ENCODE assay signal across 4 worm cellular contexts in genomic region chrV:13808462-13808867, ce11.
TF ChIP-seq lines count a peak whose summit lies in the region.

No protein-coding gene starts in this region.

TF ChIP-seq in whole organism, L2 larva, 48 proteins besides CTCF, POLR2A, EP300 and RAD21 (continued from another document):
- TF ChIP-seq nhr-25 (tag; optimal IDR thresholded peaks at IDR 0.05; lab: Kevin White, UChicago) (no peak), nhr-21 (tag; optimal IDR thresholded peaks at IDR 0.05; lab: Kevin White, UChicago) (no peak), aly-2 (tag; optimal IDR thresholded peaks at IDR 0.05; lab: Kevin White, UChicago) (no peak), skn-1 (tag; optimal IDR thresholded peaks at IDR 0.05; lab: Kevin White, UChicago) (no peak), Y55F3AM.14 (GFP tag; optimal IDR thresholded peaks at IDR 0.05; lab: Kevin White, UChicago) (peak; percentile 6), ztf-1 (GFP tag; conservative IDR thresholded peaks at IDR 0.05; lab: Robert Waterston, UW) (no peak), lin-39 (tag; optimal IDR thresholded peaks at IDR 0.05; lab: Kevin White, UChicago) (no peak), snpc-4 (tag; optimal IDR thresholded peaks at IDR 0.05; lab: Kevin White, UChicago) (no peak), alr-1 (tag; optimal IDR thresholded peaks at IDR 0.05; lab: Kevin White, UChicago) (no peak), zag-1 (tag; optimal IDR thresholded peaks at IDR 0.05; lab: Kevin White, UChicago) (no peak), fos-1 (tag; optimal IDR thresholded peaks at IDR 0.05; lab: Kevin White, UChicago) (peak; percentile 78), nhr-129 (tag; optimal IDR thresholded peaks at IDR 0.05; lab: Kevin White, UChicago) (peak; percentile 94), mdl-1 (tag; optimal IDR thresholded peaks at IDR 0.05; lab: Kevin White, UChicago) (no peak), R02D3.7 (tag; optimal IDR thresholded peaks at IDR 0.05; lab: Kevin White, UChicago) (no peak), unc-55 (GFP tag; optimal IDR thresholded peaks at IDR 0.05; lab: Kevin White, UChicago) (peak; percentile 80), ZK546.5 (tag; optimal IDR thresholded peaks at IDR 0.05; lab: Kevin White, UChicago) (no peak), sma-9 (GFP tag; optimal IDR thresholded peaks at IDR 0.05; lab: Kevin White, UChicago) (peak; percentile 41), sma-9 (tag; optimal IDR thresholded peaks at IDR 0.05; lab: Kevin White, UChicago) (no peak), ztf-11 (tag; optimal IDR thresholded peaks at IDR 0.05; lab: Kevin White, UChicago) (no peak), sem-4 (tag; optimal IDR thresholded peaks at IDR 0.05; lab: Kevin White, UChicago) (peak; percentile 6), mbf-1 (tag; optimal IDR thresholded peaks at IDR 0.05; lab: Kevin White, UChicago) (no peak), crh-2 (tag; optimal IDR thresholded peaks at IDR 0.05; lab: Kevin White, UChicago) (peak; percentile 75), peb-1 (tag; optimal IDR thresholded peaks at IDR 0.05; lab: Kevin White, UChicago) (no peak), nhr-12 (tag; optimal IDR thresholded peaks at IDR 0.05; lab: Kevin White, UChicago) (no peak), ceh-82 (tag; optimal IDR thresholded peaks at IDR 0.05; lab: Kevin White, UChicago) (no peak)

TF ChIP-seq in whole organism, L4 larva, 104 proteins besides CTCF, POLR2A, EP300 and RAD21 (continued from another document and continues in another):
- TF ChIP-seq ceh-82 (tag; optimal IDR thresholded peaks at IDR 0.05; lab: Kevin White, UChicago) = no peak
- TF ChIP-seq fos-1 (tag; optimal IDR thresholded peaks at IDR 0.05; lab: Kevin White, UChicago) = no peak
- TF ChIP-seq nhr-102 (tag; optimal IDR thresholded peaks at IDR 0.05; lab: Kevin White, UChicago) = no peak
- TF ChIP-seq set-16 (GFP tag; IDR thresholded peaks at IDR 0.05; lab: Robert Waterston, UW) = peak; percentile 17; the same call in 1 of the 2 replicates
- TF ChIP-seq unc-39 (tag; optimal IDR thresholded peaks at IDR 0.05; lab: Kevin White, UChicago) = no peak
- peak; percentile 92 for TF ChIP-seq nhr-6 (tag; optimal IDR thresholded peaks at IDR 0.05; lab: Kevin White, UChicago)
- TF ChIP-seq rbr-2 (tag; optimal IDR thresholded peaks at IDR 0.05; lab: Kevin White, UChicago) = peak; percentile 73
- no peak for TF ChIP-seq Y5F2A.4 (GFP tag; optimal IDR thresholded peaks at IDR 0.05; lab: Kevin White, UChicago)
- 0 out of 2 replicates have a peak, but pooled peaks have one; percentile 27 for TF ChIP-seq F44E2.7 (GFP tag; IDR thresholded peaks at IDR 0.05; lab: Robert Waterston, UW)
- peak in 1 of 2 experiments; percentile 78 for TF ChIP-seq mdl-1 (tag; optimal IDR thresholded peaks at IDR 0.05; lab: Kevin White, UChicago)
- no peak for TF ChIP-seq spr-1 (tag; optimal IDR thresholded peaks at IDR 0.05; lab: Kevin White, UChicago)
- TF ChIP-seq aha-1 (tag; lab: Kevin White, UChicago) = peak; percentile 84
- TF ChIP-seq ztf-11 (tag; optimal IDR thresholded peaks at IDR 0.05; lab: Kevin White, UChicago) = no peak
- TF ChIP-seq dve-1 (tag; optimal IDR thresholded peaks at IDR 0.05; lab: Kevin White, UChicago; ENCODE audit: insufficient read depth) = no peak
- TF ChIP-seq Y48G9A.11 (GFP tag; IDR thresholded peaks at IDR 0.05; lab: Robert Waterston, UW) = no peak
- TF ChIP-seq saeg-2 (GFP tag; IDR thresholded peaks at IDR 0.05; lab: Robert Waterston, UW) = no peak
- TF ChIP-seq T20F7.1 (GFP tag; optimal IDR thresholded peaks at IDR 0.05; lab: Kevin White, UChicago) = peak; percentile 2
- TF ChIP-seq mes-2 (tag; optimal IDR thresholded peaks at IDR 0.05; lab: Kevin White, UChicago; ENCODE audit: poor library complexity, severe bottlenecking) = peak; percentile 75
- no peak for TF ChIP-seq lin-15B (tag; optimal IDR thresholded peaks at IDR 0.05; lab: Kevin White, UChicago)
- TF ChIP-seq ceh-28 (tag; optimal IDR thresholded peaks at IDR 0.05; lab: Kevin White, UChicago) = peak; percentile 16
- no peak for TF ChIP-seq ZK546.5 (tag; optimal IDR thresholded peaks at IDR 0.05; lab: Kevin White, UChicago)
- no peak for TF ChIP-seq ceh-32 (tag; optimal IDR thresholded peaks at IDR 0.05; lab: Kevin White, UChicago; ENCODE audit: poor library complexity)
- TF ChIP-seq ces-1 (GFP tag; optimal IDR thresholded peaks at IDR 0.05; lab: Kevin White, UChicago) = no peak
- TF ChIP-seq hlh-30 (tag; optimal IDR thresholded peaks at IDR 0.05; lab: Kevin White, UChicago; ENCODE audit: insufficient read depth) = peak; percentile 49
- TF ChIP-seq egl-27 (tag; optimal IDR thresholded peaks at IDR 0.05; lab: Kevin White, UChicago) = no peak
- TF ChIP-seq R02D3.7 (tag; optimal IDR thresholded peaks at IDR 0.05; lab: Kevin White, UChicago) = no peak
- no peak for TF ChIP-seq daf-12 (tag; optimal IDR thresholded peaks at IDR 0.05; lab: Kevin White, UChicago)
- TF ChIP-seq ama-1 (optimal IDR thresholded peaks at IDR 0.05; lab: Kevin White, UChicago) = no peak
- no peak for TF ChIP-seq zfp-3 (GFP tag; conservative IDR thresholded peaks at IDR 0.05; lab: Robert Waterston, UW)
- no peak for TF ChIP-seq nhr-76 (tag; optimal IDR thresholded peaks at IDR 0.05; lab: Kevin White, UChicago)
- no peak for TF ChIP-seq mep-1 (tag; optimal IDR thresholded peaks at IDR 0.05; lab: Kevin White, UChicago)
- TF ChIP-seq mxl-3 (GFP tag; optimal IDR thresholded peaks at IDR 0.05; lab: Kevin White, UChicago) = peak; percentile 74
- TF ChIP-seq lin-29 (GFP tag; IDR thresholded peaks at IDR 0.05; lab: Robert Waterston, UW) = no peak
- TF ChIP-seq mxl-2 (GFP tag; conservative IDR thresholded peaks at IDR 0.05; lab: Robert Waterston, UW) = no peak
- TF ChIP-seq aly-2 (tag; optimal IDR thresholded peaks at IDR 0.05; lab: Kevin White, UChicago) = no peak
- TF ChIP-seq hif-1 (tag; optimal IDR thresholded peaks at IDR 0.05; lab: Kevin White, UChicago) = peak in 1 of 2 experiments; percentile 91
- peak; percentile 28 for TF ChIP-seq nhr-25 (tag; optimal IDR thresholded peaks at IDR 0.05; lab: Kevin White, UChicago; ENCODE audit: borderline replicate concordance, insufficient read depth)

TF ChIP-seq in whole organism, late embryonic, 69 proteins besides CTCF, POLR2A, EP300 and RAD21 (continued from another document):
- TF ChIP-seq ceh-18 (tag; optimal IDR thresholded peaks at IDR 0.05; lab: Kevin White, UChicago) (peak; percentile 72), nfya-1 (tag; optimal IDR thresholded peaks at IDR 0.05; lab: Kevin White, UChicago) (peak; percentile 79), nhr-232 (tag; optimal IDR thresholded peaks at IDR 0.05; lab: Kevin White, UChicago) (no peak), ceh-2 (tag; optimal IDR thresholded peaks at IDR 0.05; lab: Kevin White, UChicago) (peak; percentile 42), unc-42 (tag; optimal IDR thresholded peaks at IDR 0.05; lab: Kevin White, UChicago) (peak; percentile 53), ceh-14 (tag; optimal IDR thresholded peaks at IDR 0.05; lab: Kevin White, UChicago) (peak; percentile 6), sox-2 (GFP tag; IDR thresholded peaks at IDR 0.05; lab: Robert Waterston, UW) (peak; percentile 13; the same call in 1 of the 2 replicates), fkh-10 (GFP tag; optimal IDR thresholded peaks at IDR 0.05; lab: Kevin White, UChicago) (no peak), ceh-30 (tag; optimal IDR thresholded peaks at IDR 0.05; lab: Kevin White, UChicago) (peak; percentile 9), hlh-8 (tag; optimal IDR thresholded peaks at IDR 0.05; lab: Kevin White, UChicago) (peak; percentile 44), eyg-1 (tag; optimal IDR thresholded peaks at IDR 0.05; lab: Kevin White, UChicago) (no peak), Y22D7AL.16 (tag; optimal IDR thresholded peaks at IDR 0.05; lab: Kevin White, UChicago) (no peak)

TF ChIP-seq in whole organism, mixed stage, embryonic, 35 proteins besides CTCF, POLR2A, EP300 and RAD21 (continued from another document):
- TF ChIP-seq ces-1 (GFP tag; optimal IDR thresholded peaks at IDR 0.05; lab: Kevin White, UChicago) (peak; percentile 43), nhr-237 (tag; optimal IDR thresholded peaks at IDR 0.05; lab: Kevin White, UChicago) (no peak), ceh-39 (tag; optimal IDR thresholded peaks at IDR 0.05; lab: Kevin White, UChicago) (peak; percentile 78), unc-120 (tag; optimal IDR thresholded peaks at IDR 0.05; lab: Kevin White, UChicago; ENCODE audit: poor library complexity, severe bottlenecking) (peak; percentile 74), lin-13 (tag; optimal IDR thresholded peaks at IDR 0.05; lab: Kevin White, UChicago) (peak; percentile 15)
